Fruit fly (Drosophila melanogaster) whole organism, embryonic: ENCODE measurements around the gene CG2321.

Experiments
- Asciz ChIP-seq: fragments of 200-800 bp; sonication (Bioruptor generic); optimal IDR thresholded peaks from 2 replicates; lab custom pipeline; 2017; ENCODE audit warnings: missing biosample characterization, mild to moderate bottlenecking, missing genetic modification characterization, missing genetic modification reagents
- CG10267 ChIP-seq: fragments of 200-800 bp; sonication (Bioruptor generic); optimal IDR thresholded peaks from 2 replicates; lab custom pipeline; 2018; ENCODE audit warnings: missing biosample characterization, mild to moderate bottlenecking, missing genetic modification characterization, moderate library complexity
- CG11695 ChIP-seq: fragments of 200-800 bp; sonication (Bioruptor generic); IDR thresholded peaks from 3 replicates; pipeline ENCODE4 v1.3.6; 2022; ENCODE audit warnings: missing biosample characterization, missing genetic modification characterization
- CG12155 ChIP-seq: fragments of 200-800 bp; sonication (Bioruptor generic); optimal IDR thresholded peaks from 3 replicates; lab custom pipeline; 2016; ENCODE audit warnings: missing biosample characterization, missing genetic modification characterization
- CG12391 ChIP-seq: fragments of 200-800 bp; sonication (Bioruptor generic); optimal IDR thresholded peaks from 3 replicates; lab custom pipeline; 2018; ENCODE audit warnings: missing biosample characterization, mild to moderate bottlenecking, missing genetic modification characterization, moderate library complexity
- CG1602 ChIP-seq: fragments of 200-800 bp; sonication (Bioruptor generic); optimal IDR thresholded peaks from 3 replicates; lab custom pipeline; 2016; ENCODE audit warnings: missing biosample characterization, missing genetic modification characterization
- CG18599 ChIP-seq: fragments of 200-800 bp; sonication (Bioruptor generic); optimal IDR thresholded peaks from 3 replicates; lab custom pipeline; 2017; ENCODE audit warnings: missing biosample characterization, missing genetic modification characterization, mild to moderate bottlenecking, moderate library complexity, missing genetic modification reagents
- CG31365 ChIP-seq: fragments of 200-800 bp; sonication (Bioruptor generic); optimal IDR thresholded peaks from 2 replicates; lab custom pipeline; 2018; ENCODE audit warnings: missing biosample characterization, mild to moderate bottlenecking, missing genetic modification characterization
- CG31388 ChIP-seq: fragments of 200-800 bp; sonication (Bioruptor generic); optimal IDR thresholded peaks from 2 replicates; lab custom pipeline; 2016; ENCODE audit warnings: missing biosample characterization, missing genetic modification characterization
- CG34422 ChIP-seq: fragments of 200-800 bp; sonication (Bioruptor generic); IDR thresholded peaks from 3 replicates; pipeline ENCODE4 v1.3.6; 2022; ENCODE audit warnings: missing biosample characterization, missing genetic modification characterization
- CG4360 ChIP-seq: fragments of 200-800 bp; sonication (Bioruptor generic); IDR thresholded peaks from 2 replicates; pipeline ENCODE4 v1.3.6; 2022; ENCODE audit warnings: missing biosample characterization, missing genetic modification characterization
- CG5180 ChIP-seq: fragments of 200-800 bp; sonication (Bioruptor generic); optimal IDR thresholded peaks from 3 replicates; lab custom pipeline; 2017; ENCODE audit warnings: missing biosample characterization, missing genetic modification characterization, mild to moderate bottlenecking, moderate library complexity, missing genetic modification reagents
- CG5953 ChIP-seq: fragments of 200-800 bp; sonication (Bioruptor generic); IDR thresholded peaks from 2 replicates; pipeline ENCODE4 v1.3.6; 2022; ENCODE audit warnings: missing biosample characterization, missing genetic modification characterization
- CG6765 ChIP-seq: fragments of 200-800 bp; sonication (Bioruptor generic); optimal IDR thresholded peaks from 3 replicates; lab custom pipeline; 2017; ENCODE audit warnings: missing biosample characterization, mild to moderate bottlenecking, missing genetic modification characterization
- CG7839 ChIP-seq: fragments of 200-800 bp; sonication (Bioruptor generic); optimal IDR thresholded peaks from 3 replicates; lab custom pipeline; 2018; ENCODE audit warnings: missing biosample characterization, mild to moderate bottlenecking, missing genetic modification characterization, moderate library complexity
- CG8478 ChIP-seq: fragments of >200 bp; optimal IDR thresholded peaks from 2 replicates; lab custom pipeline; 2018
- CG8924 ChIP-seq: fragments of 200-800 bp; optimal IDR thresholded peaks from 3 replicates; lab custom pipeline; 2019; ENCODE audit warnings: missing biosample characterization, mild to moderate bottlenecking, missing genetic modification characterization, moderate library complexity
- Chrac-16 ChIP-seq: fragments of 200-800 bp; sonication (Bioruptor generic); optimal IDR thresholded peaks from 3 replicates; lab custom pipeline; 2016; ENCODE audit warnings: missing biosample characterization, missing genetic modification characterization
- D ChIP-seq, 2 experiments: fragments of 200-800 bp in 1 of 2; fragments of >200 bp in 1 of 2; sonication (Bioruptor generic) in 1 of 2; optimal IDR thresholded peaks; 2 replicates in 1 of 2; 3 replicates in 1 of 2; lab custom pipeline; 2017; ENCODE audit warnings: mild to moderate bottlenecking in 1 of 2, missing biosample characterization in 1 of 2, missing genetic modification characterization in 1 of 2, missing genetic modification reagents in 1 of 2
- Drgx ChIP-seq: fragments of 200-800 bp; sonication (Bioruptor generic); IDR thresholded peaks from 2 replicates; pipeline ENCODE4 v1.3.6; 2022; ENCODE audit warnings: missing biosample characterization, missing genetic modification characterization
- E2f2 ChIP-seq: fragments of 200-800 bp; sonication (Bioruptor generic); IDR thresholded peaks from 2 replicates; pipeline ENCODE4 v1.3.6; 2022; ENCODE audit warnings: missing biosample characterization, missing genetic modification characterization
- Ets65A ChIP-seq: fragments of 200-800 bp; sonication (Bioruptor generic); peaks from one replicate; lab custom pipeline; 2016; ENCODE audit warnings: missing biosample characterization, missing genetic modification characterization
- Gug ChIP-seq: fragments of 200-800 bp; sonication (Bioruptor generic); IDR thresholded peaks from 4 replicates; pipeline ENCODE4 v1.3.6; 2022; ENCODE audit warnings: missing biosample characterization, missing genetic modification characterization
- HLH54F ChIP-seq: fragments of 200-800 bp; sonication (Bioruptor generic); optimal IDR thresholded peaks from 3 replicates; lab custom pipeline; 2016; ENCODE audit warnings: missing biosample characterization, missing genetic modification characterization
- Hey ChIP-seq: fragments of 200-800 bp; sonication (Bioruptor generic); optimal IDR thresholded peaks from 3 replicates; lab custom pipeline; 2018; ENCODE audit warnings: missing biosample characterization, mild to moderate bottlenecking, missing genetic modification characterization
- MTF-1 ChIP-seq: fragments of 200-800 bp; sonication (Bioruptor generic); optimal IDR thresholded peaks from 2 replicates; lab custom pipeline; 2018; ENCODE audit warnings: missing biosample characterization, mild to moderate bottlenecking, missing genetic modification characterization, borderline replicate concordance
- Meics ChIP-seq: fragments of 200-800 bp; sonication (Bioruptor generic); optimal IDR thresholded peaks from 2 replicates; lab custom pipeline; 2017; ENCODE audit warnings: missing biosample characterization, mild to moderate bottlenecking, missing genetic modification characterization
- Oli ChIP-seq: fragments of 200-800 bp; sonication (Bioruptor generic); optimal IDR thresholded peaks from 2 replicates; lab custom pipeline; 2018; ENCODE audit warnings: missing biosample characterization, mild to moderate bottlenecking, missing genetic modification characterization, moderate library complexity
- Opbp ChIP-seq: fragments of 200-800 bp; sonication (Bioruptor generic); IDR thresholded peaks from 3 replicates; pipeline ENCODE4 v1.3.6; 2022; ENCODE audit warnings: missing biosample characterization, missing genetic modification characterization; ENCODE audit not compliant: partially characterized antibody
- Scr ChIP-seq: fragments of 200-800 bp; sonication (Bioruptor generic); IDR thresholded peaks from 2 replicates; pipeline ENCODE4 v1.3.6; 2022; ENCODE audit warnings: missing biosample characterization, missing genetic modification characterization; ENCODE audit not compliant: partially characterized antibody
- Ssrp ChIP-seq: fragments of 200-800 bp; sonication (Bioruptor generic); optimal IDR thresholded peaks from 2 replicates; lab custom pipeline; 2018; ENCODE audit warnings: missing biosample characterization, mild to moderate bottlenecking, missing genetic modification characterization, moderate library complexity
- Xbp1 ChIP-seq: fragments of 200-800 bp; sonication (Bioruptor generic); optimal IDR thresholded peaks from 3 replicates; lab custom pipeline; 2016; ENCODE audit warnings: missing biosample characterization, mild to moderate bottlenecking, missing genetic modification characterization
- ap ChIP-seq: fragments of 200-800 bp; sonication (Bioruptor generic); IDR thresholded peaks from 2 replicates; pipeline ENCODE4 v1.3.6; 2022; ENCODE audit warnings: missing biosample characterization, missing genetic modification characterization
- bcd ChIP-seq: fragments of 200-800 bp; sonication (Bioruptor generic); optimal IDR thresholded peaks from 2 replicates; lab custom pipeline; 2017; ENCODE audit warnings: missing biosample characterization, mild to moderate bottlenecking, missing genetic modification characterization
- chn ChIP-seq: fragments of 200-800 bp; sonication (Bioruptor generic); optimal IDR thresholded peaks from 2 replicates; lab custom pipeline; 2016; ENCODE audit warnings: missing biosample characterization, missing genetic modification characterization
- danr ChIP-seq: fragments of 200-800 bp; sonication (Bioruptor generic); IDR thresholded peaks from 2 replicates; pipeline ENCODE4 v1.3.6; 2022; ENCODE audit warnings: missing biosample characterization, missing genetic modification characterization
- fd102C ChIP-seq: fragments of 200-800 bp; sonication (Bioruptor generic); optimal IDR thresholded peaks from 2 replicates; lab custom pipeline; 2018; ENCODE audit warnings: missing biosample characterization, mild to moderate bottlenecking, missing genetic modification characterization, moderate library complexity
- fd96Cb ChIP-seq: fragments of 200-800 bp; sonication (Bioruptor generic); optimal IDR thresholded peaks from 2 replicates; lab custom pipeline; 2018; ENCODE audit warnings: missing biosample characterization, mild to moderate bottlenecking, missing genetic modification characterization, moderate library complexity
- grn ChIP-seq: fragments of 200-800 bp; sonication (Bioruptor generic); optimal IDR thresholded peaks from 3 replicates; lab custom pipeline; 2017; ENCODE audit warnings: missing biosample characterization, missing genetic modification characterization
- nau ChIP-seq: fragments of 200-800 bp; sonication (Bioruptor generic); optimal IDR thresholded peaks from 3 replicates; lab custom pipeline; 2017; ENCODE audit warnings: missing biosample characterization, mild to moderate bottlenecking, missing genetic modification characterization, missing genetic modification reagents
- otp ChIP-seq: fragments of 200-800 bp; sonication (Bioruptor generic); IDR thresholded peaks from 3 replicates; pipeline ENCODE4, ENCODE4 v1.3.6; 2022; ENCODE audit warnings: missing biosample characterization, missing genetic modification characterization
- phol ChIP-seq: fragments of 200-800 bp; sonication (Bioruptor generic); optimal IDR thresholded peaks from 3 replicates; lab custom pipeline; 2018; ENCODE audit warnings: missing biosample characterization, mild to moderate bottlenecking, missing genetic modification characterization, moderate library complexity
- pnt ChIP-seq: fragments of 200-800 bp; sonication (Bioruptor generic); optimal IDR thresholded peaks from 3 replicates; lab custom pipeline; 2016; ENCODE audit warnings: missing biosample characterization, missing genetic modification characterization
- schlank ChIP-seq: fragments of 200-800 bp; sonication (Bioruptor generic); optimal IDR thresholded peaks from 2 replicates; lab custom pipeline; 2018; ENCODE audit warnings: missing biosample characterization, mild to moderate bottlenecking, missing genetic modification characterization
- shn ChIP-seq: fragments of 200-800 bp; sonication (Bioruptor generic); optimal IDR thresholded peaks from 3 replicates; lab custom pipeline; 2016; ENCODE audit warnings: missing biosample characterization, missing genetic modification characterization
- sima ChIP-seq: fragments of 200-800 bp; sonication (Bioruptor generic); optimal IDR thresholded peaks from 2 replicates; lab custom pipeline; 2016; ENCODE audit warnings: missing biosample characterization, missing genetic modification characterization
- tin ChIP-seq: fragments of 200-800 bp; sonication (Bioruptor generic); optimal IDR thresholded peaks from 3 replicates; lab custom pipeline; 2016; ENCODE audit warnings: missing biosample characterization, missing genetic modification characterization
- trem ChIP-seq: fragments of 200-800 bp; optimal IDR thresholded peaks from 3 replicates; lab custom pipeline; 2019; ENCODE audit warnings: missing biosample characterization, mild to moderate bottlenecking, missing genetic modification characterization, moderate library complexity
- wek ChIP-seq: fragments of 200-800 bp; sonication (Bioruptor generic); optimal IDR thresholded peaks from 3 replicates; lab custom pipeline; 2018; ENCODE audit warnings: missing biosample characterization, mild to moderate bottlenecking, missing genetic modification characterization, moderate library complexity
- wor ChIP-seq: fragments of 200-800 bp; sonication (Bioruptor generic); IDR thresholded peaks from 2 replicates; pipeline ENCODE4 v1.3.6; 2022; ENCODE audit warnings: missing biosample characterization, missing genetic modification characterization

Gene CG2321

dm6 chr3R:29522164-29522563 is 33.1 kb upstream of the CG2321 start (continued):
- TF ChIP-seq chn, result peak; percentile 33
- TF ChIP-seq CG18599, result no peak
- peak; percentile 5 for TF ChIP-seq CG1602 (GFP tag; lab: Kevin White, UChicago)
- TF ChIP-seq trem (tag; lab: Kevin White, UChicago), result peak; percentile 83
- TF ChIP-seq Hey (tag; lab: Kevin White, UChicago), result no peak
- peak; percentile 59 for TF ChIP-seq CG8924 (tag; lab: Kevin White, UChicago)
- TF ChIP-seq Opbp (GFP tag; lab: Robert Waterston, UW), result no peak
- TF ChIP-seq wek (GFP tag; lab: Kevin White, UChicago), result no peak
- TF ChIP-seq CG5953 (GFP tag; lab: Robert Waterston, UW), result 0 out of 2 replicates have a peak, but pooled peaks have one; percentile 11
- no peak for TF ChIP-seq CG11695 (GFP tag; lab: Robert Waterston, UW)
- TF ChIP-seq Drgx (GFP tag; lab: Robert Waterston, UW), result 0 out of 2 replicates have a peak, but pooled peaks have one; percentile 15
- peak; percentile 41 for TF ChIP-seq fd102C (GFP tag; lab: Kevin White, UChicago)
- TF ChIP-seq nau (GFP tag; lab: Kevin White, UChicago), result no peak
- TF ChIP-seq CG4360 (GFP tag; lab: Robert Waterston, UW), result no peak
- TF ChIP-seq Ets65A (GFP tag; lab: Kevin White, UChicago), result no peak
- TF ChIP-seq CG34422, result peak; percentile 56; the same call in 2 of the 3 replicates
- TF ChIP-seq Scr (GFP tag; lab: Robert Waterston, UW), result no peak
- TF ChIP-seq Asciz (GFP tag; lab: Kevin White, UChicago), result peak; percentile 30
- TF ChIP-seq Meics, result no peak
- TF ChIP-seq sima (GFP tag; lab: Kevin White, UChicago), result no peak
- TF ChIP-seq CG10267, result peak; percentile 75
- TF ChIP-seq MTF-1, result peak; percentile 28
- no peak for TF ChIP-seq grn (GFP tag; lab: Kevin White, UChicago)
- TF ChIP-seq CG12155 (GFP tag; lab: Kevin White, UChicago), result peak; percentile 7
- TF ChIP-seq Ssrp, result peak; percentile 54
- TF ChIP-seq phol (tag; lab: Kevin White, UChicago), result peak; percentile 74
- no peak for TF ChIP-seq shn (GFP tag; lab: Kevin White, UChicago)
- no peak for TF ChIP-seq CG31365
- TF ChIP-seq tin (GFP tag; lab: Kevin White, UChicago), result peak; percentile 47
- TF ChIP-seq bcd, result peak; percentile 29
- TF ChIP-seq fd96Cb, result peak; percentile 76
- peak; percentile 58 for TF ChIP-seq CG7839 (tag; lab: Kevin White, UChicago)
- TF ChIP-seq ap (GFP tag; lab: Robert Waterston, UW), result 0 out of 2 replicates have a peak, but pooled peaks have one; percentile 31
- no peak for TF ChIP-seq CG8478 (lab: Kevin White, UChicago)
- peak; percentile 67; the same call in 2 of the 3 replicates for TF ChIP-seq otp (GFP tag; lab: Robert Waterston, UW)
- TF ChIP-seq pnt (GFP tag; lab: Kevin White, UChicago), result peak; percentile 7
- TF ChIP-seq CG31388 (GFP tag; lab: Kevin White, UChicago), result peak; percentile 36
- TF ChIP-seq Gug (GFP tag; lab: Robert Waterston, UW), result no peak; the same call in 3 of the 4 replicates
- TF ChIP-seq CG12391 (tag; lab: Kevin White, UChicago), result peak; percentile 59
- no peak for TF ChIP-seq schlank
- no peak for TF ChIP-seq CG6765 (GFP tag; lab: Kevin White, UChicago)
- peak; percentile 53 for TF ChIP-seq Oli
- no peak for TF ChIP-seq HLH54F (GFP tag; lab: Kevin White, UChicago)
- peak; percentile 64 for TF ChIP-seq Chrac-16 (GFP tag; lab: Kevin White, UChicago)
- no peak for TF ChIP-seq wor
- TF ChIP-seq D (optimal IDR thresholded peaks at IDR 0.05; lab: Kevin White, UChicago), result no peak
- peak; percentile 65 for TF ChIP-seq D (GFP tag; optimal IDR thresholded peaks at IDR 0.05; lab: Kevin White, UChicago)
- peak; percentile 33; the same call in 1 of the 2 replicates for TF ChIP-seq danr (GFP tag; lab: Robert Waterston, UW)
- no peak for TF ChIP-seq CG5180
- TF ChIP-seq Xbp1, result peak; percentile 6
- TF ChIP-seq E2f2 (GFP tag; lab: Robert Waterston, UW), result 0 out of 2 replicates have a peak, but pooled peaks have one; percentile 10
